Worm (Caenorhabditis elegans) whole organism, late embryonic: Measurements from ENCODE around the gene C07G3.10.

Source experiments
- C08G9.2 ChIP-seq: sonication (generic microtip); optimal IDR thresholded peaks from 2 replicates; lab custom pipeline; 2016; ENCODE audit warnings: mild to moderate bottlenecking, missing genetic modification characterization, moderate library complexity, missing compliant biosample characterization
- K02D7.2 ChIP-seq: sonication (generic microtip); optimal IDR thresholded peaks from 2 replicates; lab custom pipeline; 2017; ENCODE audit warnings: mild to moderate bottlenecking, missing genetic modification characterization, missing compliant biosample characterization
- K09A11.1 ChIP-seq: sonication (generic microtip); optimal IDR thresholded peaks from 2 replicates; lab custom pipeline; 2017; ENCODE audit warnings: antibody characterized with exemption, mild to moderate bottlenecking, missing genetic modification characterization, missing compliant biosample characterization; ENCODE audit not compliant: insufficient read depth
- ahr-1 ChIP-seq: sonication (generic microtip); optimal IDR thresholded peaks from 2 replicates; lab custom pipeline; 2016; ENCODE audit warnings: missing genetic modification characterization, missing compliant biosample characterization
- ceh-14 ChIP-seq: sonication (generic microtip); optimal IDR thresholded peaks from 2 replicates; lab custom pipeline; 2016; ENCODE audit warnings: missing genotype, missing genetic modification characterization, missing compliant biosample characterization
- ceh-18 ChIP-seq: sonication (generic microtip); optimal IDR thresholded peaks from 2 replicates; lab custom pipeline; 2016; ENCODE audit warnings: missing genetic modification characterization, missing compliant biosample characterization
- ceh-19 ChIP-seq: fragments of 200-800 bp; sonication (Bioruptor generic); optimal IDR thresholded peaks from 2 replicates; lab custom pipeline; 2018; ENCODE audit warnings: mild to moderate bottlenecking, missing genetic modification characterization, missing compliant biosample characterization
- ceh-22 ChIP-seq: sonication (generic microtip); optimal IDR thresholded peaks from 2 replicates; lab custom pipeline; 2017; ENCODE audit warnings: missing biosample characterization, missing genetic modification characterization
- ceh-24 ChIP-seq: sonication (generic microtip); optimal IDR thresholded peaks from 2 replicates; lab custom pipeline; 2016; ENCODE audit warnings: mild to moderate bottlenecking, missing genetic modification characterization, missing compliant biosample characterization
- ceh-30 ChIP-seq: fragments of 150-350 bp; optimal IDR thresholded peaks from 2 replicates; lab custom pipeline; 2014; ENCODE audit warnings: missing biosample characterization, missing genetic modification characterization
- ceh-31 ChIP-seq: sonication (generic microtip); optimal IDR thresholded peaks from 2 replicates; lab custom pipeline; 2016; ENCODE audit warnings: missing genetic modification characterization, missing compliant biosample characterization
- ceh-34 ChIP-seq: sonication (generic microtip); optimal IDR thresholded peaks from 2 replicates; lab custom pipeline; 2016; ENCODE audit warnings: mild to moderate bottlenecking, missing genetic modification characterization, missing compliant biosample characterization
- ceh-45 ChIP-seq: fragments of 200-800 bp; sonication (Bioruptor generic); IDR thresholded peaks from 2 replicates; pipeline ENCODE4 v1.3.6; 2022; ENCODE audit warnings: missing genetic modification reagents, missing genetic modification characterization, missing compliant biosample characterization
- che-1 ChIP-seq: sonication (generic microtip); optimal IDR thresholded peaks from 2 replicates; lab custom pipeline; 2016; ENCODE audit warnings: mild to moderate bottlenecking, missing genetic modification characterization, missing compliant biosample characterization
- dmd-4 ChIP-seq: sonication (generic microtip); optimal IDR thresholded peaks from 2 replicates; lab custom pipeline; 2016; ENCODE audit warnings: borderline replicate concordance, missing genetic modification characterization, missing compliant biosample characterization
- elt-4 ChIP-seq: sonication (generic microtip); optimal IDR thresholded peaks from 2 replicates; lab custom pipeline; 2016; ENCODE audit warnings: missing genetic modification characterization, missing compliant biosample characterization
- fkh-10 ChIP-seq: fragments of 150-350 bp; optimal IDR thresholded peaks from 2 replicates; lab custom pipeline; 2014; ENCODE audit warnings: missing biosample characterization, missing genetic modification reagents, missing genetic modification characterization
- hlh-13 ChIP-seq: fragments of 200-800 bp; sonication (Bioruptor generic); optimal IDR thresholded peaks from 2 replicates; lab custom pipeline; 2018; ENCODE audit warnings: mild to moderate bottlenecking, missing genetic modification characterization, missing compliant biosample characterization
- hlh-15 ChIP-seq: sonication (generic microtip); optimal IDR thresholded peaks from 2 replicates; lab custom pipeline; 2016; ENCODE audit warnings: missing genetic modification characterization, missing compliant biosample characterization
- hlh-30 ChIP-seq: sonication (generic microtip); optimal IDR thresholded peaks from 2 replicates; lab custom pipeline; 2017; ENCODE audit warnings: antibody characterized with exemption, missing genetic modification characterization, missing compliant biosample characterization; ENCODE audit not compliant: insufficient read depth
- hlh-6 ChIP-seq: sonication (generic microtip); optimal IDR thresholded peaks from 2 replicates; lab custom pipeline; 2016; ENCODE audit warnings: missing genotype, missing genetic modification characterization, missing compliant biosample characterization
- lin-11 ChIP-seq: fragments of 200-800 bp; sonication (Bioruptor generic); optimal IDR thresholded peaks from 2 replicates; lab custom pipeline; 2018; ENCODE audit warnings: mild to moderate bottlenecking, missing genetic modification characterization, missing compliant biosample characterization
- madf-2 ChIP-seq: sonication (generic microtip); optimal IDR thresholded peaks from 2 replicates; lab custom pipeline; 2017; ENCODE audit warnings: missing genetic modification characterization, missing compliant biosample characterization
- mec-3 ChIP-seq: sonication (generic microtip); optimal IDR thresholded peaks from 2 replicates; lab custom pipeline; 2016; ENCODE audit warnings: borderline replicate concordance, missing genetic modification characterization, missing compliant biosample characterization
- nfya-1 ChIP-seq: sonication (generic microtip); optimal IDR thresholded peaks from 2 replicates; lab custom pipeline; 2017; ENCODE audit warnings: missing genetic modification characterization, mild to moderate bottlenecking, missing compliant biosample characterization, antibody characterized with exemption, moderate library complexity
- nhr-11 ChIP-seq: fragments of 150-350 bp; optimal IDR thresholded peaks from 2 replicates; lab custom pipeline; 2014; ENCODE audit warnings: missing biosample characterization, missing genetic modification characterization
- nhr-232 ChIP-seq: sonication (generic microtip); optimal IDR thresholded peaks from 2 replicates; lab custom pipeline; 2016; ENCODE audit warnings: missing genetic modification characterization, missing compliant biosample characterization
- pat-9 ChIP-seq: fragments of 200-800 bp; sonication (Bioruptor generic); optimal IDR thresholded peaks from 2 replicates; lab custom pipeline; 2018; ENCODE audit warnings: mild to moderate bottlenecking, missing genetic modification characterization, moderate library complexity, missing compliant biosample characterization
- pax-1 ChIP-seq: fragments of 150-350 bp; optimal IDR thresholded peaks from 2 replicates; lab custom pipeline; 2014; ENCODE audit warnings: missing biosample characterization, missing genetic modification characterization
- pha-2 ChIP-seq: sonication (generic microtip); optimal IDR thresholded peaks from 2 replicates; lab custom pipeline; 2017; ENCODE audit warnings: mild to moderate bottlenecking, missing genetic modification characterization, missing compliant biosample characterization
- pros-1 ChIP-seq: fragments of 150-350 bp; optimal IDR thresholded peaks from 2 replicates; lab custom pipeline; 2014; ENCODE audit warnings: missing biosample characterization, missing genetic modification reagents, missing genetic modification characterization
- ref-2 ChIP-seq: sonication (generic microtip); optimal IDR thresholded peaks from 2 replicates; lab custom pipeline; 2016; ENCODE audit warnings: missing genetic modification characterization, missing compliant biosample characterization
- rnt-1 ChIP-seq: sonication (generic microtip); optimal IDR thresholded peaks from 2 replicates; lab custom pipeline; 2016; ENCODE audit warnings: missing genetic modification characterization, missing compliant biosample characterization
- tbx-2 ChIP-seq: sonication (generic microtip); optimal IDR thresholded peaks from 2 replicates; lab custom pipeline; 2016; ENCODE audit warnings: missing genetic modification characterization, missing compliant biosample characterization
- tbx-7 ChIP-seq: sonication (generic microtip); optimal IDR thresholded peaks from 2 replicates; lab custom pipeline; 2016; ENCODE audit warnings: missing genotype, missing genetic modification characterization, missing compliant biosample characterization
- ttx-3 ChIP-seq: sonication (generic microtip); optimal IDR thresholded peaks from 2 replicates; lab custom pipeline; 2016; ENCODE audit warnings: missing genetic modification reagents, missing genetic modification characterization, missing compliant biosample characterization
- unc-55 ChIP-seq: sonication (generic microtip); optimal IDR thresholded peaks from 2 replicates; lab custom pipeline; 2017; ENCODE audit warnings: missing biosample characterization, missing genetic modification reagents, missing genetic modification characterization
- ztf-16 ChIP-seq: sonication (generic microtip); optimal IDR thresholded peaks from 2 replicates; lab custom pipeline; 2017; ENCODE audit warnings: missing genetic modification characterization, missing compliant biosample characterization

C07G3.10 gene

DNA sequence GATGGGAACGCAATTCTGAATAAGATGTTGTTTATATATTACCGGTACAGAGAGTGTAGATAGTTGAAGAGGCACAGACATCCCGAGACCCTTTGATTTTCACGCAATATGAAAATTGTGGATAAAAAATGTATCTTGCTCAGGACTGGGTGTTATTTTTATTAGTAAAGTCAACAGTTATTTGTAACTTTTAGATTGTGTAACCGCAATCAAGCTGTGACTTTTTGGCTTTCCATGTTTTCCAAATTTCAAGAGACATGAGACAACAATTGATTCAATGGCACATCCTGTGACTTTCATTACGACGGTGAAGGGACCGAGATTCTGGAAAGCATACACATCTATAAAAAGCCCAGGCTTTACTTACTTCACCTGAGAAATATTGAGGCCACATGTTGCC is 25.9 kb upstream of the C07G3.10 start:
- TF ChIP-seq nhr-232 (tag; lab: Kevin White, UChicago) (no peak), C08G9.2 (tag; lab: Kevin White, UChicago) (no peak), pros-1 (tag; lab: Kevin White, UChicago) (no peak), ceh-45 (GFP tag; lab: Robert Waterston, UW) (no peak), rnt-1 (tag; lab: Kevin White, UChicago) (no peak), K09A11.1 (no peak), che-1 (tag; lab: Kevin White, UChicago) (no peak), tbx-7 (tag; lab: Kevin White, UChicago) (no peak), ceh-30 (tag; lab: Kevin White, UChicago) (no peak), nhr-11 (no peak), ttx-3 (no peak), pha-2 (no peak), elt-4 (no peak), hlh-6 (tag; lab: Kevin White, UChicago) (no peak), hlh-30 (tag; lab: Kevin White, UChicago) (no peak), ceh-24 (tag; lab: Kevin White, UChicago) (no peak), hlh-15 (tag; lab: Kevin White, UChicago) (no peak), tbx-2 (tag; lab: Kevin White, UChicago) (no peak)

- TF ChIP-seq K02D7.2 (tag; lab: Kevin White, UChicago) (no peak), ceh-18 (tag; lab: Kevin White, UChicago) (no peak), ref-2 (tag; lab: Kevin White, UChicago) (no peak), ceh-14 (no peak), pat-9 (tag; lab: Kevin White, UChicago) (no peak), pax-1 (no peak), madf-2 (tag; lab: Kevin White, UChicago) (no peak), hlh-13 (GFP tag; lab: Kevin White, UChicago) (no peak), ceh-31 (no peak), unc-55 (GFP tag; lab: Kevin White, UChicago) (no peak), ceh-22 (tag; lab: Kevin White, UChicago) (no peak), fkh-10 (GFP tag; lab: Kevin White, UChicago) (no peak), ceh-45 (GFP tag; lab: Robert Waterston, UW) (no peak), dmd-4 (tag; lab: Kevin White, UChicago) (no peak), ztf-16 (tag; lab: Kevin White, UChicago) (no peak), mec-3 (tag; lab: Kevin White, UChicago) (no peak), elt-4 (no peak), nhr-232 (tag; lab: Kevin White, UChicago) (no peak)
Measured at ce11 chrV:3477496-3477895, 24.6 kb upstream of the C07G3.10 start, which contains the start of gene srbc-31. Gene srbc-31 (minus strand): TSS chrV:3477596.

DNA sequence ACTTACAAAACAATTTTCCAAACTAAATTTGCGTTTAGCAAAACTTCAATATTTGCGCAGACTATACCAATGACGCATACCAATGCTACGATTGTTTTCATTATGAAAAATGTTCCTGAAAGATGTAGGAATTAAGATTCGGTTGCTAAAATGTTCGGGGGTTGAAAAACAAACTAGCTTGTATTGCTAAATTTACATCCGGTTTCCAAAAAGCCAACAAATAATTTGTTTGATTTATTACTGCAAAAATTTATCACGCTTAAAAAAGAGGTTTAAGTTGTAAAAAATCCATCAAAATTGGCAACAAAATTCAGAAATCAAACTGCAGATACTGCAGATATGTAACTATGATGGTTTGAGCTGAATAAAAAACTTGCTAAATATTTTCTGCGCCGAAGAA is 21.8 kb upstream of the C07G3.10 start, which contains the start of gene srbc-30:
Gene srbc-30, minus strand, starts transcription at position 101 of the 400 bp plus-strand sequence.
- TF ChIP-seq lin-11 (tag; lab: Kevin White, UChicago) (no peak), ztf-16 (tag; lab: Kevin White, UChicago) (no peak)
- TF ChIP-seq, all 69 proteins: peak for 0

DNA sequence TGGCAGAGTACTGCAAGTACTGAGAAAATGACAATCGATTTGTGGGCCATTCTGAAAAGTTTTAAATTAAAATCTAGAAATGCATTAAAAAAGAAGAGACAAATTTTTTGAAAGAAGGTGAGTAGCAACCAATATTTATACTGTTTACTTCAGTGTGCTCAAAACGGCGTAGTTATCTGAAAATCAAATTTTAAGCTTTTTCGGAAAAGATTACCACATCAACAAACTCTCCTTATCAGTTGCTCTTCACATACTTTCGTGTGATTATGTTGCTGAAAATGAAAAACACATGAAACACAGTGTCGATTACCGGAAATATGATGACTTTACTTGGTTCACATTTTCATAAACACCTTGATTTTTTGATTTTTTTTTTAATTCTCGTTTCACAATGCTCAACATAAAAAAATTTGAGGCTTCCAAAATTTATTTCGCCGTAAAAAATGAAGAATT is 19.5 kb upstream of the C07G3.10 start, which contains the start of gene lys-7:
Gene lys-7, minus strand, starts transcription at position 51 of the 453 bp plus-strand sequence.
- TF ChIP-seq ceh-19 (GFP tag; lab: Kevin White, UChicago): no peak
- no peak for TF ChIP-seq K09A11.1
- TF ChIP-seq ceh-22 (tag; lab: Kevin White, UChicago): no peak
- TF ChIP-seq ahr-1: no peak
- no peak for TF ChIP-seq nfya-1 (tag; lab: Kevin White, UChicago)
- no peak for TF ChIP-seq ceh-34 (tag; lab: Kevin White, UChicago)
- no peak for TF ChIP-seq hlh-6 (tag; lab: Kevin White, UChicago)
- no peak for TF ChIP-seq C08G9.2 (tag; lab: Kevin White, UChicago)
- no peak for TF ChIP-seq hlh-15 (tag; lab: Kevin White, UChicago)
